Worm (Caenorhabditis elegans) whole organism, midembryonic: Measurements from ENCODE around the gene K02H11.9.

ENCODE experiments used
- T22C8.4 ChIP-seq: fragments of 200-800 bp; sonication (Bioruptor generic); IDR thresholded peaks from 2 replicates; pipeline ENCODE4 v1.3.6; 2022; ENCODE audit warnings: missing genetic modification characterization, missing compliant biosample characterization
- cog-1 ChIP-seq: sonication (generic microtip); optimal IDR thresholded peaks from 2 replicates; lab custom pipeline; 2016; ENCODE audit warnings: missing genetic modification characterization, missing compliant biosample characterization
- flt-1 ChIP-seq: fragments of 200-800 bp; sonication (Bioruptor generic); IDR thresholded peaks from 2 replicates; pipeline ENCODE4 v1.3.6; 2022; ENCODE audit warnings: missing genetic modification characterization, missing compliant biosample characterization
- klf-2 ChIP-seq: fragments of 200-800 bp; sonication (Bioruptor generic); conservative IDR thresholded peaks from 2 replicates; pipeline ENCODE4 v1.3.6; 2022; ENCODE audit warnings: missing genetic modification reagents, missing genetic modification characterization, missing compliant biosample characterization
- med-1 ChIP-seq: sonication (generic microtip); optimal IDR thresholded peaks from 2 replicates; lab custom pipeline; 2017; ENCODE audit warnings: missing genetic modification characterization, mild to moderate bottlenecking, missing compliant biosample characterization, antibody characterized with exemption, missing genetic modification reagents; ENCODE audit not compliant: insufficient read depth
- ref-1 ChIP-seq: fragments of 200-800 bp; sonication (Bioruptor generic); conservative IDR thresholded peaks from 2 replicates; pipeline ENCODE4 v1.3.6; 2022; ENCODE audit warnings: missing genetic modification reagents, missing genetic modification characterization, missing compliant biosample characterization
- tab-1 ChIP-seq: fragments of 200-800 bp; sonication (Bioruptor generic); IDR thresholded peaks from 2 replicates; pipeline ENCODE4 v1.3.6; 2022; ENCODE audit warnings: missing genetic modification characterization, missing compliant biosample characterization
- ztf-23 ChIP-seq: fragments of 200-800 bp; sonication (Bioruptor generic); IDR thresholded peaks from 2 replicates; pipeline ENCODE4 v1.3.6; 2022; ENCODE audit warnings: missing genetic modification reagents, missing genetic modification characterization, missing compliant biosample characterization
- ztf-29 ChIP-seq: fragments of 200-800 bp; sonication (Bioruptor generic); IDR thresholded peaks from 2 replicates; pipeline ENCODE4 v1.3.6; 2022; ENCODE audit warnings: missing genetic modification reagents, missing genetic modification characterization, missing compliant biosample characterization

Gene K02H11.9

DNA sequence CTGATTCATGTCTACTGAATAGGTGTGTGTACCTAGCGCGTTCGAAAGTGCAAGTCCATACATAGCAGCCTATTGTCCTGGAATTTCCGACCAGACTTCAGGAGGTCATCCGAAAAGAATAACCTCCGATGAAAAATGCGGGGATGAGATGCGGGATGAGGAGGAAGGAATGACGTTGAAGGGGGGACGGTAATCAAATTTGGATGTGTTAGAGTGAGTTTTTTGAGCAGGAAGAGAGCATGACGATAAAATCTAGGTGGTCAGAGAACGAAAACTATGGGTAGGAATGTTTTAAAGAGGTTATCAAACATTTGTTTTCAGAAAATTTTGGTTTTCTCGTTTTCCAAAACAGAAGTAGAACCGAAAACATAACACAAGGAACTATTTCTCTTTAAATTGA lies 50.8 kb downstream of the K02H11.9 start:
- TF ChIP-seq tab-1 (GFP tag; lab: Robert Waterston, UW) (no peak), klf-2 (GFP tag; lab: Robert Waterston, UW) (no peak), med-1 (no peak), T22C8.4 (GFP tag; lab: Robert Waterston, UW) (no peak), ztf-23 (GFP tag; lab: Robert Waterston, UW) (no peak), flt-1 (GFP tag; lab: Robert Waterston, UW) (no peak), ref-1 (GFP tag; lab: Robert Waterston, UW) (no peak), ztf-29 (GFP tag; lab: Robert Waterston, UW) (no peak), cog-1 (tag; lab: Kevin White, UChicago) (no peak)
